Fruit fly (Drosophila melanogaster): Measurements from ENCODE around the gene Cow.

- TF ChIP-seq CG4496 (GFP tag; IDR thresholded peaks at IDR 0.05), result no peak
- TF ChIP-seq Pif1B (GFP tag; optimal IDR thresholded peaks at IDR 0.05), result no peak
- TF ChIP-seq CG14655 (GFP tag; optimal IDR thresholded peaks at IDR 0.05), result no peak
- no peak for TF ChIP-seq EcR (GFP tag; optimal IDR thresholded peaks at IDR 0.05)
- TF ChIP-seq Pif1A (GFP tag; optimal IDR thresholded peaks at IDR 0.05), result no peak
Observed at dm6 chr3R:23130884-23131283, 18.4 kb upstream of the Cow start.

Data from whole organism, pupa.